Fruit fly (Drosophila melanogaster) whole organism, embryonic: ENCODE results near the gene CG6652.

ENCODE experiments used
- Asciz ChIP-seq: fragments of 200-800 bp; sonication (Bioruptor generic); optimal IDR thresholded peaks from 2 replicates; lab custom pipeline; 2017; ENCODE audit warnings: missing biosample characterization, mild to moderate bottlenecking, missing genetic modification characterization, missing genetic modification reagents
- Awh ChIP-seq: fragments of 200-800 bp; sonication (Bioruptor generic); IDR thresholded peaks from 2 replicates; pipeline ENCODE4, ENCODE4 v1.3.6; 2022; ENCODE audit warnings: missing biosample characterization, missing genetic modification characterization
- Blimp-1 ChIP-seq: fragments of 200-800 bp; sonication (Bioruptor generic); optimal IDR thresholded peaks from 3 replicates; lab custom pipeline; 2018; ENCODE audit warnings: missing biosample characterization, missing genetic modification characterization, mild to moderate bottlenecking, moderate library complexity, missing genetic modification reagents
- CG10431 ChIP-seq: fragments of 200-800 bp; sonication (Bioruptor generic); optimal IDR thresholded peaks from 3 replicates; lab custom pipeline; 2018; ENCODE audit warnings: missing biosample characterization, mild to moderate bottlenecking, missing genetic modification characterization
- CG10979 ChIP-seq: fragments of 200-800 bp; sonication (Bioruptor generic); optimal IDR thresholded peaks from 2 replicates; lab custom pipeline; 2018; ENCODE audit warnings: missing biosample characterization, mild to moderate bottlenecking, missing genetic modification characterization, moderate library complexity
- CG12071 ChIP-seq: fragments of 200-800 bp; sonication (Bioruptor generic); optimal IDR thresholded peaks from 3 replicates; lab custom pipeline; 2018; ENCODE audit warnings: missing biosample characterization, mild to moderate bottlenecking, missing genetic modification characterization
- CG12744 ChIP-seq: fragments of 200-800 bp; sonication (Bioruptor generic); optimal IDR thresholded peaks from 2 replicates; lab custom pipeline; 2016; ENCODE audit warnings: missing biosample characterization, missing genetic modification characterization
- CG14667 ChIP-seq: fragments of 200-800 bp; sonication (Bioruptor generic); IDR thresholded peaks from 2 replicates; pipeline ENCODE4 v1.3.6; 2022; ENCODE audit warnings: missing biosample characterization, missing genetic modification characterization
- CG17802 ChIP-seq: fragments of 200-800 bp; sonication (Bioruptor generic); optimal IDR thresholded peaks from 2 replicates; lab custom pipeline; 2018; ENCODE audit warnings: missing biosample characterization, mild to moderate bottlenecking, missing genetic modification characterization, moderate library complexity
- CG18262 ChIP-seq: fragments of 200-800 bp; optimal IDR thresholded peaks from 3 replicates; lab custom pipeline; 2019; ENCODE audit warnings: missing biosample characterization, mild to moderate bottlenecking, missing genetic modification characterization, moderate library complexity
- CG18476 ChIP-seq: fragments of 200-800 bp; sonication (Bioruptor generic); optimal IDR thresholded peaks from 2 replicates; lab custom pipeline; 2016; ENCODE audit warnings: missing biosample characterization, mild to moderate bottlenecking, missing genetic modification characterization
- CG2202 ChIP-seq: fragments of 200-800 bp; sonication (Bioruptor generic); optimal IDR thresholded peaks from 2 replicates; lab custom pipeline; 2018; ENCODE audit warnings: missing biosample characterization, mild to moderate bottlenecking, missing genetic modification characterization
- CG2712 ChIP-seq: fragments of 200-800 bp; optimal IDR thresholded peaks from 3 replicates; lab custom pipeline; 2019; ENCODE audit warnings: missing biosample characterization, mild to moderate bottlenecking, missing genetic modification characterization, moderate library complexity
- CG30020 ChIP-seq: fragments of 200-800 bp; optimal IDR thresholded peaks from 2 replicates; lab custom pipeline; 2019; ENCODE audit warnings: missing biosample characterization, mild to moderate bottlenecking, missing genetic modification characterization, moderate library complexity
- CG32767 ChIP-seq: fragments of 200-800 bp; sonication (Bioruptor generic); IDR thresholded peaks from 2 replicates; pipeline ENCODE4 v1.3.6; 2022; ENCODE audit warnings: missing biosample characterization, missing genetic modification characterization
- CG32772 ChIP-seq: fragments of 200-800 bp; sonication (Bioruptor generic); IDR thresholded peaks from 2 replicates; pipeline ENCODE4 v1.3.6; 2022; ENCODE audit warnings: missing biosample characterization, missing genetic modification characterization
- CG4617 ChIP-seq: fragments of 200-800 bp; sonication (Bioruptor generic); optimal IDR thresholded peaks from 3 replicates; lab custom pipeline; 2016; ENCODE audit warnings: missing biosample characterization, missing genetic modification characterization, borderline replicate concordance
- CG6272 ChIP-seq: fragments of 200-800 bp; sonication (Bioruptor generic); IDR thresholded peaks from 2 replicates; pipeline ENCODE4 v1.3.6; 2022; ENCODE audit warnings: missing biosample characterization, missing genetic modification characterization
- CG9817 ChIP-seq: fragments of 200-800 bp; sonication (Bioruptor generic); optimal IDR thresholded peaks from 2 replicates; lab custom pipeline; 2018; ENCODE audit warnings: missing biosample characterization, mild to moderate bottlenecking, missing genetic modification characterization, moderate library complexity
- Deaf1 ChIP-seq: fragments of 200-800 bp; optimal IDR thresholded peaks from 3 replicates; lab custom pipeline; 2019; ENCODE audit warnings: missing biosample characterization, mild to moderate bottlenecking, missing genetic modification characterization, moderate library complexity
- Ets97D ChIP-seq: fragments of 200-800 bp; sonication (Bioruptor generic); optimal IDR thresholded peaks from 3 replicates; lab custom pipeline; 2016; ENCODE audit warnings: missing biosample characterization, missing genetic modification characterization
- GATAe ChIP-seq: fragments of 200-800 bp; sonication (Bioruptor generic); conservative IDR thresholded peaks from 2 replicates; pipeline ENCODE4 v1.3.6; 2022; ENCODE audit warnings: missing biosample characterization, missing genetic modification characterization
- Myb ChIP-seq: fragments of 200-800 bp; sonication (Bioruptor generic); optimal IDR thresholded peaks from 2 replicates; lab custom pipeline; 2016; ENCODE audit warnings: missing biosample characterization, missing genetic modification characterization
- Oaz ChIP-seq: fragments of 200-800 bp; sonication (Bioruptor generic); IDR thresholded peaks from 2 replicates; pipeline ENCODE4 v1.3.6; 2022; ENCODE audit warnings: missing biosample characterization, missing genetic modification characterization
- PHDP ChIP-seq: fragments of 200-800 bp; sonication (Bioruptor generic); optimal IDR thresholded peaks from 3 replicates; lab custom pipeline; 2018; ENCODE audit warnings: missing biosample characterization, mild to moderate bottlenecking, missing genetic modification characterization, moderate library complexity
- Six4 ChIP-seq: fragments of 200-800 bp; sonication (Bioruptor generic); optimal IDR thresholded peaks from 2 replicates; lab custom pipeline; 2016; ENCODE audit warnings: missing biosample characterization, missing genetic modification characterization
- Spps ChIP-seq: fragments of 200-800 bp; sonication (Bioruptor generic); optimal IDR thresholded peaks from 2 replicates; lab custom pipeline; 2018; ENCODE audit warnings: missing biosample characterization, mild to moderate bottlenecking, missing genetic modification characterization
- Sry-β ChIP-seq: fragments of 200-800 bp; sonication (Bioruptor generic); optimal IDR thresholded peaks from 2 replicates; lab custom pipeline; 2018; ENCODE audit warnings: missing biosample characterization, mild to moderate bottlenecking, missing genetic modification characterization, moderate library complexity
- Ssrp ChIP-seq: fragments of 200-800 bp; sonication (Bioruptor generic); optimal IDR thresholded peaks from 2 replicates; lab custom pipeline; 2018; ENCODE audit warnings: missing biosample characterization, mild to moderate bottlenecking, missing genetic modification characterization, moderate library complexity
- al ChIP-seq: fragments of 200-800 bp; sonication (Bioruptor generic); IDR thresholded peaks from 2 replicates; pipeline ENCODE4 v1.3.6; 2022; ENCODE audit warnings: missing biosample characterization, missing genetic modification characterization
- ap ChIP-seq: fragments of 200-800 bp; sonication (Bioruptor generic); IDR thresholded peaks from 2 replicates; pipeline ENCODE4 v1.3.6; 2022; ENCODE audit warnings: missing biosample characterization, missing genetic modification characterization
- ase ChIP-seq: fragments of 200-800 bp; sonication (Bioruptor generic); IDR thresholded peaks from 3 replicates; pipeline ENCODE4 v1.3.6; 2022; ENCODE audit warnings: missing biosample characterization, missing genetic modification characterization
- bcd ChIP-seq: fragments of 200-800 bp; sonication (Bioruptor generic); optimal IDR thresholded peaks from 2 replicates; lab custom pipeline; 2017; ENCODE audit warnings: missing biosample characterization, mild to moderate bottlenecking, missing genetic modification characterization
- corto ChIP-seq: fragments of 200-800 bp; sonication (Bioruptor generic); optimal IDR thresholded peaks from 2 replicates; lab custom pipeline; 2016; ENCODE audit warnings: missing biosample characterization, mild to moderate bottlenecking, missing genetic modification characterization, moderate library complexity
- dpn ChIP-seq, 2 experiments: fragments of 200-800 bp; sonication (Bioruptor generic); optimal IDR thresholded peaks; 3 replicates each; lab custom pipeline; 2016; ENCODE audit warnings: missing biosample characterization in 2 of 2, missing genetic modification characterization in 2 of 2
- emc ChIP-seq: fragments of 200-800 bp; sonication (Bioruptor generic); optimal IDR thresholded peaks from 2 replicates; lab custom pipeline; 2016; ENCODE audit warnings: missing biosample characterization, missing genetic modification characterization
- exex ChIP-seq: fragments of 200-800 bp; sonication (Bioruptor generic); optimal IDR thresholded peaks from 4 replicates; lab custom pipeline; 2018; ENCODE audit warnings: missing biosample characterization, mild to moderate bottlenecking, missing genetic modification characterization, moderate library complexity
- fd64A ChIP-seq: fragments of 200-800 bp; sonication (Bioruptor generic); optimal IDR thresholded peaks from 3 replicates; lab custom pipeline; 2018; ENCODE audit warnings: missing biosample characterization, mild to moderate bottlenecking, missing genetic modification characterization
- gsb-n ChIP-seq: fragments of 200-800 bp; sonication (Bioruptor generic); optimal IDR thresholded peaks from 3 replicates; lab custom pipeline; 2018; ENCODE audit warnings: missing biosample characterization, mild to moderate bottlenecking, missing genetic modification characterization
- h ChIP-seq: fragments of >200 bp; optimal IDR thresholded peaks from 2 replicates; lab custom pipeline; 2017
- hbn ChIP-seq: fragments of 200-800 bp; sonication (Bioruptor generic); IDR thresholded peaks from 2 replicates; pipeline ENCODE4 v1.3.6; 2022; ENCODE audit warnings: missing biosample characterization, missing genetic modification characterization; ENCODE audit not compliant: partially characterized antibody
- ken ChIP-seq: fragments of 200-800 bp; sonication (Bioruptor generic); IDR thresholded peaks from 3 replicates; pipeline ENCODE4 v1.3.6; 2022; ENCODE audit warnings: missing biosample characterization, missing genetic modification characterization
- kni ChIP-seq: fragments of 200-800 bp; sonication (Bioruptor generic); optimal IDR thresholded peaks from 3 replicates; lab custom pipeline; 2017; ENCODE audit warnings: mild to moderate bottlenecking, missing biosample characterization, missing genetic modification reagents, missing genetic modification characterization
- lmd ChIP-seq: fragments of 200-800 bp; sonication (Bioruptor generic); IDR thresholded peaks from 2 replicates; pipeline ENCODE4 v1.3.6; 2022; ENCODE audit warnings: missing biosample characterization, missing genetic modification characterization
- lola ChIP-seq, 3 experiments: fragments of >200 bp in 2 of 3; fragments of 200-800 bp in 1 of 3; sonication (Bioruptor generic) in 1 of 3; optimal IDR thresholded peaks; 2 replicates each; lab custom pipeline; 2017 to 2019; ENCODE audit warnings: missing biosample characterization in 3 of 3, missing genetic modification characterization in 3 of 3, mild to moderate bottlenecking in 1 of 3, moderate library complexity in 1 of 3
- nmo ChIP-seq: fragments of 200-800 bp; sonication (Bioruptor generic); optimal IDR thresholded peaks from 2 replicates; lab custom pipeline; 2018; ENCODE audit warnings: missing biosample characterization, mild to moderate bottlenecking, missing genetic modification characterization, moderate library complexity
- odd ChIP-seq: fragments of 200-800 bp; sonication (Bioruptor generic); optimal IDR thresholded peaks from 2 replicates; lab custom pipeline; 2017; ENCODE audit warnings: missing biosample characterization, mild to moderate bottlenecking, missing genetic modification characterization
- pb ChIP-seq: fragments of 200-800 bp; sonication (Bioruptor generic); optimal IDR thresholded peaks from 3 replicates; lab custom pipeline; 2016; ENCODE audit warnings: missing biosample characterization, missing genetic modification characterization
- sisA ChIP-seq: fragments of 200-800 bp; sonication (Bioruptor generic); IDR thresholded peaks from 2 replicates; pipeline ENCODE4 v1.3.6; 2022; ENCODE audit warnings: missing biosample characterization, missing genetic modification characterization
- sna ChIP-seq: fragments of 200-800 bp; sonication (Bioruptor generic); IDR thresholded peaks from 2 replicates; pipeline ENCODE4 v1.3.6; 2022; ENCODE audit warnings: missing biosample characterization, missing genetic modification characterization; ENCODE audit not compliant: partially characterized antibody
- sqz ChIP-seq: fragments of 200-800 bp; sonication (Bioruptor generic); optimal IDR thresholded peaks from 3 replicates; lab custom pipeline; 2018; ENCODE audit warnings: missing biosample characterization, mild to moderate bottlenecking, missing genetic modification characterization
- trem ChIP-seq: fragments of 200-800 bp; optimal IDR thresholded peaks from 3 replicates; lab custom pipeline; 2019; ENCODE audit warnings: missing biosample characterization, mild to moderate bottlenecking, missing genetic modification characterization, moderate library complexity

CG6652 gene

dm6 chr3L:17033309-17033708 lies 10.7 kb upstream of the CG6652 start (continued):
- TF ChIP-seq Blimp-1 (peak; percentile 100), exex (tag; lab: Kevin White, UChicago) (no peak), CG9817 (tag; lab: Kevin White, UChicago) (no peak), lola (GFP tag; optimal IDR thresholded peaks at IDR 0.05; lab: Kevin White, UChicago) (peak in 1 of 3 experiments; percentile 40), Awh (GFP tag; lab: Robert Waterston, UW) (no peak), CG4617 (no peak), gsb-n (tag; lab: Kevin White, UChicago) (peak; percentile 55), kni (GFP tag; lab: Kevin White, UChicago) (no peak), trem (tag; lab: Kevin White, UChicago) (peak; percentile 25), fd64A (GFP tag; lab: Kevin White, UChicago) (peak; percentile 39), Spps (tag; lab: Kevin White, UChicago) (peak; percentile 74), CG32772 (GFP tag; lab: Robert Waterston, UW) (no peak), Asciz (GFP tag; lab: Kevin White, UChicago) (peak; percentile 34), sisA (GFP tag; lab: Robert Waterston, UW) (no peak), Ssrp (no peak), CG10979 (tag; lab: Kevin White, UChicago) (peak; percentile 18), CG18476 (no peak), Oaz (GFP tag; lab: Robert Waterston, UW) (no peak), hbn (GFP tag; lab: Robert Waterston, UW) (no peak), pb (no peak), GATAe (no peak), CG10431 (GFP tag; lab: Kevin White, UChicago) (peak; percentile 69), h (lab: Kevin White, UChicago) (no peak), ap (GFP tag; lab: Robert Waterston, UW) (no peak), lmd (GFP tag; lab: Robert Waterston, UW) (no peak), CG17802 (tag; lab: Kevin White, UChicago) (no peak), ken (no peak), CG2202 (tag; lab: Kevin White, UChicago) (peak; percentile 41), CG2712 (tag; lab: Kevin White, UChicago) (no peak), CG14667 (GFP tag; lab: Robert Waterston, UW) (no peak), sna (no peak), sqz (GFP tag; lab: Kevin White, UChicago) (peak; percentile 17), corto (GFP tag; lab: Kevin White, UChicago) (no peak), Six4 (GFP tag; lab: Kevin White, UChicago) (no peak), CG6272 (GFP tag; lab: Robert Waterston, UW) (no peak), nmo (GFP tag; lab: Kevin White, UChicago) (peak; percentile 3), dpn (GFP tag; optimal IDR thresholded peaks at IDR 0.05; lab: Kevin White, UChicago) (no peak), Ets97D (no peak), CG18262 (tag; lab: Kevin White, UChicago) (peak; percentile 42), al (GFP tag; lab: Robert Waterston, UW) (no peak), Myb (GFP tag; lab: Kevin White, UChicago) (no peak), Sry-β (GFP tag; lab: Kevin White, UChicago) (no peak), CG12071 (no peak), Deaf1 (peak; percentile 90), CG12744 (GFP tag; lab: Kevin White, UChicago) (no peak), odd (GFP tag; lab: Kevin White, UChicago) (no peak), CG32767 (GFP tag; lab: Robert Waterston, UW) (no peak), bcd (no peak), emc (GFP tag; lab: Kevin White, UChicago) (no peak), CG30020 (tag; lab: Kevin White, UChicago) (no peak), ase (GFP tag; lab: Robert Waterston, UW) (no peak), PHDP (no peak)
